Worm (Caenorhabditis elegans): Measurements from ENCODE around the gene sups-1.

The sups-1 gene

ce11 chrX:5984581-5985039, 19.3 kb upstream of the sups-1 start, which contains the start of gene klp-13:
Gene klp-13 (plus strand): TSS chrX:5984989.
- TF ChIP-seq ceh-58 (GFP tag; IDR thresholded peaks at IDR 0.05) (no peak), hlh-26 (GFP tag; conservative IDR thresholded peaks at IDR 0.05) (no peak), sptf-2 (GFP tag; optimal IDR thresholded peaks at IDR 0.05) (no peak), ztf-28 (GFP tag; IDR thresholded peaks at IDR 0.05) (no peak), F57A8.1 (GFP tag; optimal IDR thresholded peaks at IDR 0.05) (peak; percentile 55), efl-1 (GFP tag; optimal IDR thresholded peaks at IDR 0.05) (peak; percentile 70), rcor-1 (GFP tag; IDR thresholded peaks at IDR 0.05) (no peak), xnd-1 (tag; optimal IDR thresholded peaks at IDR 0.05) (no peak), pha-4 (tag; optimal IDR thresholded peaks at IDR 0.05) (no peak), bed-2 (GFP tag; IDR thresholded peaks at IDR 0.05) (no peak), rpc-1 (optimal IDR thresholded peaks at IDR 0.05) (no peak), rpc-1 (tag; optimal IDR thresholded peaks at IDR 0.05) (no peak), zim-3 (tag; optimal IDR thresholded peaks at IDR 0.05) (no peak), hsf-1 (GFP tag; IDR thresholded peaks at IDR 0.05) (no peak), madf-3 (GFP tag; IDR thresholded peaks at IDR 0.05) (peak; percentile 89), K11D2.4 (GFP tag; IDR thresholded peaks at IDR 0.05) (peak; percentile 67), mel-28 (tag; optimal IDR thresholded peaks at IDR 0.05; ENCODE audit: borderline replicate concordance) (no peak), nfya-2 (GFP tag; IDR thresholded peaks at IDR 0.05) (no peak), zfh-2 (GFP tag; conservative IDR thresholded peaks at IDR 0.05) (peak; percentile 97), ZK185.1 (tag; optimal IDR thresholded peaks at IDR 0.05; ENCODE audit: poor library complexity, severe bottlenecking) (no peak), egl-44 (GFP tag; IDR thresholded peaks at IDR 0.05) (peak; percentile 41; the same call in 1 of the 2 replicates), madf-10 (tag; optimal IDR thresholded peaks at IDR 0.05) (peak; percentile 98), B0035.1 (tag; optimal IDR thresholded peaks at IDR 0.05) (no peak), ztf-26 (tag; optimal IDR thresholded peaks at IDR 0.05) (peak; percentile 10), egl-18 (GFP tag; IDR thresholded peaks at IDR 0.05) (no peak), nhr-80 (tag; optimal IDR thresholded peaks at IDR 0.05) (peak; percentile 70), die-1 (tag; optimal IDR thresholded peaks at IDR 0.05) (peak; percentile 11), madf-6 (GFP tag; IDR thresholded peaks at IDR 0.05) (peak; percentile 61; the same call in 1 of the 2 replicates), gei-17 (GFP tag; optimal IDR thresholded peaks at IDR 0.05) (peak; percentile 45), F57C9.4 (tag; optimal IDR thresholded peaks at IDR 0.05) (no peak), unc-62 (GFP tag; optimal IDR thresholded peaks at IDR 0.05) (no peak), F39B2.1 (GFP tag; IDR thresholded peaks at IDR 0.05) (no peak), hlh-12 (tag; optimal IDR thresholded peaks at IDR 0.05) (no peak), F23B12.7 (tag; optimal IDR thresholded peaks at IDR 0.05; ENCODE audit: insufficient read depth) (peak; percentile 50), let-607 (tag; optimal IDR thresholded peaks at IDR 0.05) (peak; percentile 30 to 83), mcd-1 (GFP tag; IDR thresholded peaks at IDR 0.05) (peak; percentile 60), F33H1.4 (GFP tag; IDR thresholded peaks at IDR 0.05) (no peak), F37B4.10 (GFP tag; IDR thresholded peaks at IDR 0.05) (0 out of 2 replicates have a peak, but pooled peaks have one; percentile 86), lin-35 (GFP tag; optimal IDR thresholded peaks at IDR 0.05) (peak in 1 of 3 experiments; percentile 83), aptf-2 (GFP tag; conservative IDR thresholded peaks at IDR 0.05) (no peak), somi-1 (GFP tag; optimal IDR thresholded peaks at IDR 0.05) (peak; percentile 16), chd-7 (tag; optimal IDR thresholded peaks at IDR 0.05) (peak; percentile 64), ekl-4 (GFP tag; IDR thresholded peaks at IDR 0.05) (peak; percentile 81), ccch-3 (GFP tag; optimal IDR thresholded peaks at IDR 0.05) (no peak), ceh-40 (GFP tag; IDR thresholded peaks at IDR 0.05) (no peak), tbx-9 (tag; optimal IDR thresholded peaks at IDR 0.05; ENCODE audit: borderline replicate concordance) (no peak), F49E8.2 (tag; optimal IDR thresholded peaks at IDR 0.05; ENCODE audit: insufficient read depth) (no peak), lsy-27 (tag; optimal IDR thresholded peaks at IDR 0.05; ENCODE audit: borderline replicate concordance, insufficient read depth) (no peak), nhr-90 (tag; optimal IDR thresholded peaks at IDR 0.05) (no peak)
